Fruit fly (Drosophila melanogaster) whole organism, embryonic: ENCODE results near the gene Acat1.

ENCODE experiments used
- Atf-2 ChIP-seq: fragments of 200-800 bp; sonication (Bioruptor generic); optimal IDR thresholded peaks from 2 replicates; lab custom pipeline; 2016; ENCODE audit warnings: missing biosample characterization, missing genetic modification characterization
- CG16779 ChIP-seq: fragments of 200-800 bp; sonication (Bioruptor generic); IDR thresholded peaks from 2 replicates; pipeline ENCODE4 v1.3.6; 2022; ENCODE audit warnings: missing biosample characterization, missing genetic modification characterization
- CG2712 ChIP-seq: fragments of 200-800 bp; optimal IDR thresholded peaks from 3 replicates; lab custom pipeline; 2019; ENCODE audit warnings: missing biosample characterization, mild to moderate bottlenecking, missing genetic modification characterization, moderate library complexity
- CG4404 ChIP-seq: fragments of 200-800 bp; sonication (Bioruptor generic); IDR thresholded peaks from 2 replicates; pipeline ENCODE4 v1.3.6; 2022; ENCODE audit warnings: missing biosample characterization, missing genetic modification characterization
- CG9609 ChIP-seq: fragments of 200-800 bp; sonication (Bioruptor generic); optimal IDR thresholded peaks from 3 replicates; lab custom pipeline; 2016; ENCODE audit warnings: missing biosample characterization, missing genetic modification characterization
- Elba2 ChIP-seq: fragments of 200-800 bp; sonication (Bioruptor generic); optimal IDR thresholded peaks from 3 replicates; lab custom pipeline; 2016; ENCODE audit warnings: missing biosample characterization, missing genetic modification characterization
- Ets65A ChIP-seq: fragments of 200-800 bp; sonication (Bioruptor generic); peaks from one replicate; lab custom pipeline; 2016; ENCODE audit warnings: missing biosample characterization, missing genetic modification characterization
- cad ChIP-seq: fragments of >200 bp; optimal IDR thresholded peaks from 2 replicates; lab custom pipeline; 2017; ENCODE audit warnings: missing biosample characterization, missing genetic modification characterization
- cas ChIP-seq: fragments of 200-800 bp; sonication (Bioruptor generic); IDR thresholded peaks from 2 replicates; pipeline ENCODE4 v1.3.6; 2022; ENCODE audit warnings: missing biosample characterization, missing genetic modification characterization
- ftz-f1 ChIP-seq: fragments of 200-800 bp; sonication (Bioruptor generic); optimal IDR thresholded peaks from 2 replicates; lab custom pipeline; 2016; ENCODE audit warnings: missing biosample characterization, missing genetic modification characterization
- lmd ChIP-seq: fragments of 200-800 bp; sonication (Bioruptor generic); IDR thresholded peaks from 2 replicates; pipeline ENCODE4 v1.3.6; 2022; ENCODE audit warnings: missing biosample characterization, missing genetic modification characterization
- unc-4 ChIP-seq: fragments of 200-800 bp; sonication (Bioruptor generic); IDR thresholded peaks from 2 replicates; pipeline ENCODE4 v1.3.6; 2022; ENCODE audit warnings: missing biosample characterization, missing genetic modification characterization; ENCODE audit not compliant: partially characterized antibody

Acat1 gene

DNA sequence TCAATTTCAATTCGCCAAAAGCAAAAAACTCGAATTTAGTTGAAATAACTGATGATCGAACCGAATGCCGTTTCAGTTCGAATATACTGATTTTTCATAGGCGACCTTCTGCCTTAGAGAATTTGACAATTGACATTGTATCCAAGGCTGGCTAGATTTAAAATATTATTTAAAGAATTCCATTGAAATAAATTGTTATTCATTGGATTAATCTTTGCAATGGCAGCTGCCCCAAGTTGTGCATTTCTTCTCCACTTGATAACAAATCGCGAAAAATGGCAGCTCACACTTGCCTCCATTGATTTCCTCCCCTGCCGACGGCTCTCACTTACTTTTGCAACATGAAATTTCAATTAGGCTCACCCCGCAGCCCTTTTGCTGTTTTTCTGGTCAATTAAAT lies 34.4 kb downstream of the Acat1 start, which contains the start of gene CG10920:
Gene CG10920 (minus strand): TSS at position 101 of the 400 bp plus-strand sequence.
- TF ChIP-seq Atf-2 (GFP tag; lab: Kevin White, UChicago) (no peak), cad (no peak), CG9609 (no peak), ftz-f1 (GFP tag; lab: Kevin White, UChicago) (no peak), lmd (GFP tag; lab: Robert Waterston, UW) (no peak), CG16779 (GFP tag; lab: Robert Waterston, UW) (no peak), CG4404 (GFP tag; lab: Robert Waterston, UW) (no peak), Ets65A (GFP tag; lab: Kevin White, UChicago) (no peak), Elba2 (GFP tag; lab: Kevin White, UChicago) (no peak), cas (GFP tag; lab: Robert Waterston, UW) (no peak), unc-4 (no peak), CG2712 (tag; lab: Kevin White, UChicago) (no peak)
